Worm (Caenorhabditis elegans): Measurements from ENCODE around the gene ZK1127.12.

- TF ChIP-seq sea-1 (GFP tag; conservative IDR thresholded peaks at IDR 0.05) (no peak), tra-4 (tag; optimal IDR thresholded peaks at IDR 0.05) (no peak), ama-1 (optimal IDR thresholded peaks at IDR 0.05) (no peak), tbx-11 (GFP tag; IDR thresholded peaks at IDR 0.05) (no peak; the same call in 1 of the 2 replicates)
Measured at ce11 chrII:7090852-7091251, 39.0 kb downstream of the ZK1127.12 start.

Measured in whole organism, early embryonic.